Fruit fly (Drosophila melanogaster) whole organism, embryonic: Measurements from ENCODE around the gene CG5973.
A peak's percentile ranks its signal among the peaks of the same experiment; 100 is the strongest.

Experiments
- Atf3 ChIP-seq: fragments of 200-800 bp; sonication (Bioruptor generic); optimal IDR thresholded peaks from 3 replicates; lab custom pipeline; 2016; ENCODE audit warnings: missing biosample characterization, missing genetic modification characterization
- CG10321 ChIP-seq: fragments of 200-800 bp; sonication (Bioruptor generic); IDR thresholded peaks from 2 replicates; pipeline ENCODE4 v1.3.6; 2022; ENCODE audit warnings: missing biosample characterization, missing genetic modification characterization
- CG10543 ChIP-seq: fragments of 200-800 bp; sonication (Bioruptor generic); optimal IDR thresholded peaks from 3 replicates; lab custom pipeline; 2017; ENCODE audit warnings: missing biosample characterization, mild to moderate bottlenecking, missing genetic modification characterization, moderate library complexity
- CG12071 ChIP-seq: fragments of 200-800 bp; sonication (Bioruptor generic); optimal IDR thresholded peaks from 3 replicates; lab custom pipeline; 2018; ENCODE audit warnings: missing biosample characterization, mild to moderate bottlenecking, missing genetic modification characterization
- CG12155 ChIP-seq: fragments of 200-800 bp; sonication (Bioruptor generic); optimal IDR thresholded peaks from 3 replicates; lab custom pipeline; 2016; ENCODE audit warnings: missing biosample characterization, missing genetic modification characterization
- CG12219 ChIP-seq: fragments of 200-800 bp; sonication (Bioruptor generic); optimal IDR thresholded peaks from 3 replicates; lab custom pipeline; 2018; ENCODE audit warnings: missing biosample characterization, mild to moderate bottlenecking, missing genetic modification characterization
- CG13424 ChIP-seq: fragments of 200-800 bp; sonication (Bioruptor generic); optimal IDR thresholded peaks from 2 replicates; lab custom pipeline; 2019; ENCODE audit warnings: missing biosample characterization, mild to moderate bottlenecking, missing genetic modification characterization, moderate library complexity
- CG13894 ChIP-seq: fragments of 200-800 bp; sonication (Bioruptor generic); optimal IDR thresholded peaks from 3 replicates; lab custom pipeline; 2018; ENCODE audit warnings: missing biosample characterization, mild to moderate bottlenecking, missing genetic modification characterization, moderate library complexity
- CG15514 ChIP-seq: fragments of 200-800 bp; sonication (Bioruptor generic); optimal IDR thresholded peaks from 3 replicates; lab custom pipeline; 2017; ENCODE audit warnings: missing biosample characterization, missing genetic modification characterization, mild to moderate bottlenecking, moderate library complexity, missing genetic modification reagents
- CG3407 ChIP-seq: fragments of 200-800 bp; sonication (Bioruptor generic); optimal IDR thresholded peaks from 2 replicates; lab custom pipeline; 2018; ENCODE audit warnings: missing biosample characterization, mild to moderate bottlenecking, missing genetic modification characterization
- CG34376 ChIP-seq: fragments of 200-800 bp; sonication (Bioruptor generic); optimal IDR thresholded peaks from 2 replicates; lab custom pipeline; 2018; ENCODE audit warnings: missing biosample characterization, mild to moderate bottlenecking, missing genetic modification characterization
- CG34422 ChIP-seq: fragments of 200-800 bp; sonication (Bioruptor generic); IDR thresholded peaks from 3 replicates; pipeline ENCODE4 v1.3.6; 2022; ENCODE audit warnings: missing biosample characterization, missing genetic modification characterization
- CG4820 ChIP-seq: fragments of 200-800 bp; sonication (Bioruptor generic); optimal IDR thresholded peaks from 3 replicates; lab custom pipeline; 2016; ENCODE audit warnings: missing biosample characterization, missing genetic modification characterization
- CG5953 ChIP-seq: fragments of 200-800 bp; sonication (Bioruptor generic); IDR thresholded peaks from 2 replicates; pipeline ENCODE4 v1.3.6; 2022; ENCODE audit warnings: missing biosample characterization, missing genetic modification characterization
- CG6254 ChIP-seq: fragments of 200-800 bp; sonication (Bioruptor generic); optimal IDR thresholded peaks from 3 replicates; lab custom pipeline; 2017; ENCODE audit warnings: mild to moderate bottlenecking, missing biosample characterization, missing genetic modification reagents, missing genetic modification characterization
- CG6791 ChIP-seq: fragments of 200-800 bp; sonication (Bioruptor generic); IDR thresholded peaks from 3 replicates; pipeline ENCODE4 v1.3.6; 2022; ENCODE audit warnings: missing biosample characterization, missing genetic modification characterization; ENCODE audit not compliant: partially characterized antibody
- CG8089 ChIP-seq: fragments of 200-800 bp; sonication (Bioruptor generic); optimal IDR thresholded peaks from 3 replicates; lab custom pipeline; 2016; ENCODE audit warnings: missing biosample characterization, missing genetic modification characterization
- Dbx ChIP-seq: fragments of 200-800 bp; sonication (Bioruptor generic); IDR thresholded peaks from 3 replicates; pipeline ENCODE4 v1.3.6; 2022; ENCODE audit warnings: missing biosample characterization, missing genetic modification characterization
- E2f2 ChIP-seq: fragments of 200-800 bp; sonication (Bioruptor generic); IDR thresholded peaks from 2 replicates; pipeline ENCODE4 v1.3.6; 2022; ENCODE audit warnings: missing biosample characterization, missing genetic modification characterization
- Ets65A ChIP-seq: fragments of 200-800 bp; sonication (Bioruptor generic); peaks from one replicate; lab custom pipeline; 2016; ENCODE audit warnings: missing biosample characterization, missing genetic modification characterization
- H15 ChIP-seq: fragments of 200-800 bp; sonication (Bioruptor generic); IDR thresholded peaks from 3 replicates; pipeline ENCODE4 v1.3.6; 2022; ENCODE audit warnings: missing biosample characterization, missing genetic modification characterization
- Hr39 ChIP-seq: fragments of >200 bp; optimal IDR thresholded peaks from 2 replicates; lab custom pipeline; 2017
- MBD-R2 ChIP-seq: fragments of 200-800 bp; sonication (Bioruptor generic); IDR thresholded peaks from 2 replicates; pipeline ENCODE4 v1.3.6; 2022; ENCODE audit warnings: missing biosample characterization, missing genetic modification characterization
- Med ChIP-seq: fragments of 200-800 bp; sonication (Bioruptor generic); peaks from one replicate; lab custom pipeline; 2016; ENCODE audit warnings: missing biosample characterization, missing genetic modification characterization, mild to moderate bottlenecking, inconsistent platforms, moderate library complexity
- NC2α ChIP-seq: fragments of 200-800 bp; sonication (Bioruptor generic); optimal IDR thresholded peaks from 2 replicates; lab custom pipeline; 2016; ENCODE audit warnings: missing biosample characterization, missing genetic modification characterization
- Opbp ChIP-seq: fragments of 200-800 bp; sonication (Bioruptor generic); IDR thresholded peaks from 3 replicates; pipeline ENCODE4 v1.3.6; 2022; ENCODE audit warnings: missing biosample characterization, missing genetic modification characterization; ENCODE audit not compliant: partially characterized antibody
- Rfx ChIP-seq: fragments of 200-800 bp; sonication (Bioruptor generic); IDR thresholded peaks from 2 replicates; pipeline ENCODE4 v1.3.6; 2022; ENCODE audit warnings: missing biosample characterization, missing genetic modification characterization
- Stat92E ChIP-seq, 3 experiments: fragments of >200 bp in 2 of 3; fragments of 200-800 bp in 1 of 3; sonication (Bioruptor generic) in 1 of 3; optimal IDR thresholded peaks; 2 replicates each; lab custom pipeline; 2017 to 2019; ENCODE audit warnings: missing biosample characterization in 3 of 3, missing genetic modification characterization in 3 of 3, mild to moderate bottlenecking in 1 of 3, moderate library complexity in 1 of 3
- Vsx1 ChIP-seq: fragments of 200-800 bp; sonication (Bioruptor generic); optimal IDR thresholded peaks from 2 replicates; lab custom pipeline; 2017; ENCODE audit warnings: missing biosample characterization, mild to moderate bottlenecking, missing genetic modification characterization, missing genetic modification reagents
- YL-1 ChIP-seq: fragments of 200-800 bp; sonication (Bioruptor generic); optimal IDR thresholded peaks from 3 replicates; lab custom pipeline; 2017; ENCODE audit warnings: missing biosample characterization, mild to moderate bottlenecking, missing genetic modification characterization
- amos ChIP-seq: fragments of 200-800 bp; sonication (Bioruptor generic); IDR thresholded peaks from 2 replicates; pipeline ENCODE4 v1.3.6; 2022; ENCODE audit warnings: missing biosample characterization, missing genetic modification characterization; ENCODE audit not compliant: partially characterized antibody
- aop ChIP-seq: fragments of 200-800 bp; sonication (Bioruptor generic); IDR thresholded peaks from 2 replicates; pipeline ENCODE4 v1.3.6; 2022; ENCODE audit warnings: missing biosample characterization, missing genetic modification characterization
- ash1 ChIP-seq: fragments of 200-800 bp; sonication (Bioruptor generic); optimal IDR thresholded peaks from 2 replicates; lab custom pipeline; 2018; ENCODE audit warnings: missing biosample characterization, mild to moderate bottlenecking, missing genetic modification characterization
- bigmax ChIP-seq: fragments of 200-800 bp; sonication (Bioruptor generic); optimal IDR thresholded peaks from 2 replicates; lab custom pipeline; 2018; ENCODE audit warnings: missing biosample characterization, mild to moderate bottlenecking, missing genetic modification characterization
- bowl ChIP-seq: fragments of 200-800 bp; sonication (Bioruptor generic); IDR thresholded peaks from 2 replicates; pipeline ENCODE4 v1.3.6; 2022; ENCODE audit warnings: missing biosample characterization, missing genetic modification characterization
- gro ChIP-seq: fragments of 200-800 bp; sonication (Bioruptor generic); optimal IDR thresholded peaks from 2 replicates; lab custom pipeline; 2016; ENCODE audit warnings: missing biosample characterization, missing genetic modification characterization
- jing ChIP-seq: fragments of 200-800 bp; sonication (Bioruptor generic); optimal IDR thresholded peaks from 2 replicates; lab custom pipeline; 2018; ENCODE audit warnings: missing biosample characterization, mild to moderate bottlenecking, missing genetic modification characterization
- kah ChIP-seq: fragments of 200-800 bp; sonication (Bioruptor generic); optimal IDR thresholded peaks from 2 replicates; lab custom pipeline; 2018; ENCODE audit warnings: missing biosample characterization, mild to moderate bottlenecking, missing genetic modification characterization
- pb ChIP-seq: fragments of 200-800 bp; sonication (Bioruptor generic); optimal IDR thresholded peaks from 3 replicates; lab custom pipeline; 2016; ENCODE audit warnings: missing biosample characterization, missing genetic modification characterization
- peb ChIP-seq: fragments of 200-800 bp; sonication (Bioruptor generic); IDR thresholded peaks from 2 replicates; pipeline ENCODE4 v1.3.6; 2022; ENCODE audit warnings: missing biosample characterization, missing genetic modification characterization
- pho ChIP-seq: fragments of 200-800 bp; sonication (Bioruptor generic); optimal IDR thresholded peaks from 2 replicates; lab custom pipeline; 2016; ENCODE audit warnings: missing biosample characterization, missing genetic modification characterization
- run ChIP-seq: fragments of 200-800 bp; sonication (Bioruptor generic); optimal IDR thresholded peaks from 3 replicates; lab custom pipeline; 2018; ENCODE audit warnings: missing biosample characterization, mild to moderate bottlenecking, missing genetic modification characterization
- sim ChIP-seq: fragments of 200-800 bp; sonication (Bioruptor generic); IDR thresholded peaks from 2 replicates; pipeline ENCODE4 v1.3.6; 2022; ENCODE audit warnings: missing biosample characterization, missing genetic modification characterization
- so ChIP-seq: fragments of 200-800 bp; sonication (Bioruptor generic); IDR thresholded peaks from 3 replicates; pipeline ENCODE4 v1.3.6; 2022; ENCODE audit warnings: missing biosample characterization, missing genetic modification characterization
- sqz ChIP-seq: fragments of 200-800 bp; sonication (Bioruptor generic); optimal IDR thresholded peaks from 3 replicates; lab custom pipeline; 2018; ENCODE audit warnings: missing biosample characterization, mild to moderate bottlenecking, missing genetic modification characterization
- ssp ChIP-seq: fragments of 200-800 bp; sonication (Bioruptor generic); IDR thresholded peaks from 2 replicates; pipeline ENCODE4 v1.3.6; 2022; ENCODE audit warnings: missing biosample characterization, missing genetic modification characterization
- stwl ChIP-seq: fragments of 200-800 bp; sonication (Bioruptor generic); optimal IDR thresholded peaks from 3 replicates; lab custom pipeline; 2018; ENCODE audit warnings: missing biosample characterization, mild to moderate bottlenecking, missing genetic modification characterization, moderate library complexity
- tin ChIP-seq: fragments of 200-800 bp; sonication (Bioruptor generic); optimal IDR thresholded peaks from 3 replicates; lab custom pipeline; 2016; ENCODE audit warnings: missing biosample characterization, missing genetic modification characterization
- trh ChIP-seq: fragments of 200-800 bp; sonication (Bioruptor generic); optimal IDR thresholded peaks from 2 replicates; lab custom pipeline; 2016; ENCODE audit warnings: missing biosample characterization, missing genetic modification characterization
- unpg ChIP-seq: fragments of 200-800 bp; sonication (Bioruptor generic); optimal IDR thresholded peaks from 3 replicates; lab custom pipeline; 2018; ENCODE audit warnings: missing biosample characterization, mild to moderate bottlenecking, missing genetic modification characterization, moderate library complexity
- zf30C ChIP-seq: fragments of 200-800 bp; sonication (Bioruptor generic); optimal IDR thresholded peaks from 3 replicates; lab custom pipeline; 2018; ENCODE audit warnings: missing biosample characterization, mild to moderate bottlenecking, missing genetic modification characterization

The CG5973 gene

DNA sequence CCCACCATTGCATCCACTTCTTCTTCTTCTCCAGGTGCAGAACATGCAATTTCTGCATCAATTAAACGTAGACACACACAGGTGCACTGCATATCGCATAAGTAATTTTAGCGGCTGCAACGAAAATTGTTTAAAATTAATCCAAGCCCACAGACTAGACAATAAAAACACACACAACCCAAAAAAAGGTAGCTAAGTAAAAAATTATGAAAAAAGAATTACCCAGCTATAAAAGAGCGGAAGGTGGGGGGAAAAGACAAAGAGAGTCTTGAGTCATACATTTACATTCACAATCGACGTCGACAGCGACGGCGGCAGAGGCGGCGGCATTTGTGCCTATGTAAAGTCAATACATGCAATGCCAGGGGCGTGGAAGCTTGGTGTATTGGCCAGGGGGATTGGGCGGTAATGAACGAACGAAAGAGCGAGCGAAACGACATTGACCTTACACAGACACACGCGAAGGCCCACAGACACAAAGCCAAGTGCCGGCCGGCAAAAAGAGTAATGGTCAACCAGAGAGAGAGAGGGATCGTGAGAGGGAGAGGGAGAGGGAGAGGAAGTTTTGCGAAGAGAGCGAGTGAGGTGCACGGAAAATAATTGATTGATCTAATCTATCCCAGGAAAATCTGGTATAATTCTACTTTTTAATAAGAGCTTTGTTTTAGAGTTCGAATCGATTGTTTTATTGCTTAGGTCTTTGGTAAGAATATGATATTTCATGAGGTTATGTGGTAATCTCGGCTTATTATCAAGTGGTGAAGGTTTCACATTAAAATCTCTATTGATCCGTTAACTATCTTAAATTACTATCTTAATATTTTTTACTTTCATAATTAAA lies 18.9 kb upstream of the CG5973 start (continued):
- TF ChIP-seq unpg (GFP tag; lab: Kevin White, UChicago) (no peak), Opbp (no peak), CG12155 (GFP tag; lab: Kevin White, UChicago) (no peak), bigmax (GFP tag; lab: Kevin White, UChicago) (no peak), run (no peak), ash1 (GFP tag; lab: Kevin White, UChicago) (no peak), CG34422 (peak; percentile 82; the same call in 1 of the 3 replicates), tin (GFP tag; lab: Kevin White, UChicago) (no peak), Stat92E (GFP tag; optimal IDR thresholded peaks at IDR 0.05; lab: Kevin White, UChicago) (no peak), Hr39 (no peak), bowl (GFP tag; lab: Robert Waterston, UW) (no peak), stwl (tag; lab: Kevin White, UChicago) (no peak), ssp (GFP tag; lab: Robert Waterston, UW) (no peak), CG34376 (GFP tag; lab: Kevin White, UChicago) (no peak), Atf3 (GFP tag; lab: Kevin White, UChicago) (no peak), CG15514 (GFP tag; lab: Kevin White, UChicago) (no peak), CG5953 (GFP tag; lab: Robert Waterston, UW) (no peak), CG13894 (tag; lab: Kevin White, UChicago) (no peak), peb (GFP tag; lab: Robert Waterston, UW) (no peak), Ets65A (GFP tag; lab: Kevin White, UChicago) (no peak), CG6791 (GFP tag; lab: Robert Waterston, UW) (no peak), trh (GFP tag; lab: Kevin White, UChicago) (no peak), H15 (GFP tag; lab: Robert Waterston, UW) (no peak), jing (GFP tag; lab: Kevin White, UChicago) (no peak), sqz (GFP tag; lab: Kevin White, UChicago) (no peak), Med (GFP tag; lab: Kevin White, UChicago) (peak; percentile 81), YL-1 (no peak), CG12219 (GFP tag; lab: Kevin White, UChicago) (no peak), so (GFP tag; lab: Robert Waterston, UW) (no peak), E2f2 (GFP tag; lab: Robert Waterston, UW) (no peak), CG12071 (no peak), gro (GFP tag; lab: Kevin White, UChicago) (no peak), amos (GFP tag; lab: Robert Waterston, UW) (no peak), pb (no peak), Rfx (GFP tag; lab: Robert Waterston, UW) (no peak), CG6254 (no peak), Vsx1 (GFP tag; lab: Kevin White, UChicago) (no peak), CG3407 (GFP tag; lab: Kevin White, UChicago) (no peak), sim (no peak), CG10543 (GFP tag; lab: Kevin White, UChicago) (no peak), CG4820 (GFP tag; lab: Kevin White, UChicago) (no peak), zf30C (no peak), pho (no peak), CG10321 (no peak), CG13424 (tag; lab: Kevin White, UChicago) (no peak), Dbx (GFP tag; lab: Robert Waterston, UW) (no peak), aop (GFP tag; lab: Robert Waterston, UW) (no peak), kah (GFP tag; lab: Kevin White, UChicago) (no peak), MBD-R2 (no peak), NC2α (GFP tag; lab: Kevin White, UChicago) (no peak), CG8089 (no peak)
